Fruit fly (Drosophila melanogaster): ENCODE data around the gene sav.

DNA sequence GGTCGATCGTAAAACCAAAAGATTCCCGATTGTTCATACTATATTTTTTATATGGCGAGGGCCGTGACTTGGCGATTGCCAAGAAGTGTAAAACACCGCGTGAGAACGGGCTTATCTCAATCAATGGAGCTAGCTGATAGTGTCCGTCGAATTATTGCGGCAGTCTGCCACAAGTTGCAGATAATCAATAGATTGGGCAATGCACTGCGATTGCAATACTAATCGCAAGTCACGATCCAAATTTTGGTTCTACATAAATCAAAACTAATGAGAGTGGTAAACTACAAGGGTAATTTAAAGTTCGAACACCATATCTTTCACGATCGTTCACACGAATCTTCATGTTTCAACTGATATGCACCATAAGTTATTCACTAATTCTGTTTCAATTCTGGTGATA, 4.4 kb downstream of the sav start:
- no peak for TF ChIP-seq Hand (GFP tag; optimal IDR thresholded peaks at IDR 0.05)
- TF ChIP-seq bigmax (GFP tag; optimal IDR thresholded peaks at IDR 0.05), result no peak
- TF ChIP-seq tll (GFP tag; optimal IDR thresholded peaks at IDR 0.05), result no peak
- no peak for TF ChIP-seq Poxn (GFP tag; IDR thresholded peaks at IDR 0.05)
- TF ChIP-seq CG3726 (GFP tag; IDR thresholded peaks at IDR 0.05), result no peak
- TF ChIP-seq amos (GFP tag; IDR thresholded peaks at IDR 0.05; ENCODE audit: partially characterized antibody), result no peak
- TF ChIP-seq Taf1 (GFP tag; IDR thresholded peaks at IDR 0.05), result no peak
- no peak for TF ChIP-seq repo (GFP tag; optimal IDR thresholded peaks at IDR 0.05)
- TF ChIP-seq fu2 (GFP tag; optimal IDR thresholded peaks at IDR 0.05), result no peak
- TF ChIP-seq CG16779 (GFP tag; IDR thresholded peaks at IDR 0.05), result no peak
- TF ChIP-seq Sry-β (GFP tag; optimal IDR thresholded peaks at IDR 0.05), result no peak
